Worm (Caenorhabditis elegans): ENCODE data around the gene F59D12.3.

Gene F59D12.3

ce11 chrX:15606585-15607276, 44.0 kb downstream of the F59D12.3 start, which contains the start of gene rab-14:
Gene rab-14 (minus strand): TSS chrX:15606635.
- TF ChIP-seq mdl-1 (tag; optimal IDR thresholded peaks at IDR 0.05) (peak; percentile 93), lin-39 (tag; optimal IDR thresholded peaks at IDR 0.05) (peak; percentile 91), nfya-1 (tag; optimal IDR thresholded peaks at IDR 0.05; ENCODE audit: insufficient read depth) (peak; percentile 84), eor-1 (tag; optimal IDR thresholded peaks at IDR 0.05) (no peak), elt-1 (tag; optimal IDR thresholded peaks at IDR 0.05) (peak; percentile 6), elt-3 (tag; optimal IDR thresholded peaks at IDR 0.05) (no peak), nhr-28 (tag; optimal IDR thresholded peaks at IDR 0.05) (no peak), elt-2 (tag; optimal IDR thresholded peaks at IDR 0.05) (no peak), ztf-4 (tag; optimal IDR thresholded peaks at IDR 0.05) (no peak), sea-2 (GFP tag; optimal IDR thresholded peaks at IDR 0.05) (no peak), nhr-25 (tag; optimal IDR thresholded peaks at IDR 0.05) (peak; percentile 48), fkh-2 (tag; optimal IDR thresholded peaks at IDR 0.05) (no peak), nhr-43 (tag; optimal IDR thresholded peaks at IDR 0.05; ENCODE audit: poor library complexity, severe bottlenecking) (no peak), ztf-11 (tag; optimal IDR thresholded peaks at IDR 0.05) (no peak), lin-15B (tag; optimal IDR thresholded peaks at IDR 0.05) (peak; percentile 45), unc-39 (tag; optimal IDR thresholded peaks at IDR 0.05) (no peak), lsy-12 (tag; optimal IDR thresholded peaks at IDR 0.05) (peak; percentile 62), mml-1 (tag; optimal IDR thresholded peaks at IDR 0.05) (no peak), unc-62 (GFP tag; optimal IDR thresholded peaks at IDR 0.05) (peak; percentile 62), hmg-11 (tag; optimal IDR thresholded peaks at IDR 0.05) (peak; percentile 73), fos-1 (tag; optimal IDR thresholded peaks at IDR 0.05) (no peak), ZK546.5 (tag; optimal IDR thresholded peaks at IDR 0.05) (no peak), ceh-28 (tag; optimal IDR thresholded peaks at IDR 0.05) (peak; percentile 54), nhr-237 (tag; optimal IDR thresholded peaks at IDR 0.05) (no peak), pha-4 (tag; optimal IDR thresholded peaks at IDR 0.05) (peak; percentile 36), ceh-16 (tag; optimal IDR thresholded peaks at IDR 0.05) (no peak), skn-1 (tag; optimal IDR thresholded peaks at IDR 0.05) (peak; percentile 13), snpc-4 (tag; optimal IDR thresholded peaks at IDR 0.05) (peak; percentile 35), zag-1 (tag; optimal IDR thresholded peaks at IDR 0.05) (peak; percentile 32), jun-1 (tag; optimal IDR thresholded peaks at IDR 0.05) (peak; percentile 28), nhr-76 (tag; optimal IDR thresholded peaks at IDR 0.05) (no peak), fkh-10 (GFP tag; optimal IDR thresholded peaks at IDR 0.05) (peak; percentile 61), nhr-67 (tag; optimal IDR thresholded peaks at IDR 0.05) (no peak), egl-27 (tag; optimal IDR thresholded peaks at IDR 0.05) (peak; percentile 54), nhr-77 (tag; optimal IDR thresholded peaks at IDR 0.05) (no peak), nhr-11 (tag; optimal IDR thresholded peaks at IDR 0.05) (no peak), nhr-23 (tag; optimal IDR thresholded peaks at IDR 0.05) (peak; percentile 86), pqm-1 (tag; optimal IDR thresholded peaks at IDR 0.05) (no peak), tbx-2 (tag; optimal IDR thresholded peaks at IDR 0.05) (peak; percentile 16), egl-5 (tag; optimal IDR thresholded peaks at IDR 0.05) (peak; percentile 47), aly-2 (tag; optimal IDR thresholded peaks at IDR 0.05) (no peak), daf-12 (tag; optimal IDR thresholded peaks at IDR 0.05) (no peak), R02D3.7 (tag; optimal IDR thresholded peaks at IDR 0.05) (peak; percentile 49), ama-1 (optimal IDR thresholded peaks at IDR 0.05) (peak; percentile 37), nhr-12 (tag; optimal IDR thresholded peaks at IDR 0.05) (no peak), ceh-9 (tag; optimal IDR thresholded peaks at IDR 0.05) (no peak), ceh-82 (tag; optimal IDR thresholded peaks at IDR 0.05) (no peak)
